Fruit fly (Drosophila melanogaster) whole organism, prepupa: ENCODE results near the gene Agxt.

Experiments used
- Blimp-1 ChIP-seq: fragments of 200-800 bp; sonication (Bioruptor generic); optimal IDR thresholded peaks from 3 replicates; lab custom pipeline; 2017; ENCODE audit warnings: missing biosample characterization, missing genetic modification characterization, mild to moderate bottlenecking, moderate library complexity, missing genetic modification reagents
- CG10631 ChIP-seq: fragments of 200-800 bp; sonication (Bioruptor generic); optimal IDR thresholded peaks from 2 replicates; lab custom pipeline; 2016; ENCODE audit warnings: missing biosample characterization, missing genetic modification characterization
- CG10669 ChIP-seq: fragments of 200-800 bp; sonication (Bioruptor generic); optimal IDR thresholded peaks from 3 replicates; lab custom pipeline; 2018; ENCODE audit warnings: missing biosample characterization, mild to moderate bottlenecking, missing genetic modification characterization, moderate library complexity
- CG11294 ChIP-seq: fragments of 200-800 bp; sonication (Bioruptor generic); IDR thresholded peaks from 2 replicates; pipeline ENCODE4 v1.3.6; 2022; ENCODE audit warnings: missing biosample characterization, missing genetic modification characterization
- CG11902 ChIP-seq: fragments of 200-800 bp; sonication (Bioruptor generic); optimal IDR thresholded peaks from 3 replicates; lab custom pipeline; 2016; ENCODE audit warnings: missing biosample characterization, missing genetic modification characterization
- CG15336 ChIP-seq: fragments of 200-800 bp; sonication (Bioruptor generic); IDR thresholded peaks from 2 replicates; pipeline ENCODE4 v1.3.6; 2022; ENCODE audit warnings: missing biosample characterization, missing genetic modification characterization
- CG1621 ChIP-seq: fragments of 200-800 bp; sonication (Bioruptor generic); optimal IDR thresholded peaks from 3 replicates; lab custom pipeline; 2018; ENCODE audit warnings: missing biosample characterization, mild to moderate bottlenecking, missing genetic modification characterization
- CG16779 ChIP-seq: fragments of 200-800 bp; sonication (Bioruptor generic); optimal IDR thresholded peaks from 3 replicates; lab custom pipeline; 2017; ENCODE audit warnings: missing biosample characterization, mild to moderate bottlenecking, missing genetic modification characterization
- CG31627 ChIP-seq: fragments of 200-800 bp; sonication (Bioruptor generic); optimal IDR thresholded peaks from 3 replicates; lab custom pipeline; 2016; ENCODE audit warnings: missing biosample characterization, missing genetic modification characterization
- CG32006 ChIP-seq: fragments of 200-800 bp; sonication (Bioruptor generic); optimal IDR thresholded peaks from 3 replicates; lab custom pipeline; 2017; ENCODE audit warnings: missing biosample characterization, mild to moderate bottlenecking, missing genetic modification characterization
- CG3919 ChIP-seq: fragments of 200-800 bp; sonication (Bioruptor generic); optimal IDR thresholded peaks from 3 replicates; lab custom pipeline; 2016; ENCODE audit warnings: missing biosample characterization, missing genetic modification characterization
- CG4318 ChIP-seq: fragments of 200-800 bp; sonication (Bioruptor generic); optimal IDR thresholded peaks from 3 replicates; lab custom pipeline; 2017; ENCODE audit warnings: missing biosample characterization, mild to moderate bottlenecking, missing genetic modification characterization
- CG6163 ChIP-seq: fragments of 200-800 bp; sonication (Bioruptor generic); IDR thresholded peaks from 3 replicates; pipeline ENCODE4 v1.3.6; 2022; ENCODE audit warnings: missing biosample characterization, missing genetic modification characterization
- CG6792 ChIP-seq: fragments of 200-800 bp; sonication (Bioruptor generic); optimal IDR thresholded peaks from 3 replicates; lab custom pipeline; 2016; ENCODE audit warnings: missing biosample characterization, missing genetic modification characterization
- CG6808 ChIP-seq: fragments of 200-800 bp; sonication (Bioruptor generic); optimal IDR thresholded peaks from 3 replicates; lab custom pipeline; 2017; ENCODE audit warnings: missing biosample characterization, missing genetic modification characterization, mild to moderate bottlenecking, moderate library complexity, missing genetic modification reagents
- CG6854 ChIP-seq: fragments of 200-800 bp; sonication (Bioruptor generic); optimal IDR thresholded peaks from 2 replicates; lab custom pipeline; 2017; ENCODE audit warnings: missing biosample characterization, mild to moderate bottlenecking, missing genetic modification characterization
- CG7368 ChIP-seq: fragments of 200-800 bp; sonication (Bioruptor generic); optimal IDR thresholded peaks from 3 replicates; lab custom pipeline; 2016; ENCODE audit warnings: missing biosample characterization, missing genetic modification characterization
- CG9139 ChIP-seq: fragments of 200-800 bp; sonication (Bioruptor generic); optimal IDR thresholded peaks from 3 replicates; lab custom pipeline; 2017; ENCODE audit warnings: missing biosample characterization, mild to moderate bottlenecking, missing genetic modification characterization
- Eip75B ChIP-seq: fragments of 200-800 bp; sonication (Bioruptor generic); optimal IDR thresholded peaks from 3 replicates; lab custom pipeline; 2016; ENCODE audit warnings: missing biosample characterization, missing genetic modification characterization
- Eip78C ChIP-seq: fragments of 200-800 bp; sonication (Bioruptor generic); peaks from one replicate; lab custom pipeline; 2016; ENCODE audit warnings: missing biosample characterization, missing genetic modification characterization
- Ets21C ChIP-seq: fragments of 200-800 bp; sonication (Bioruptor generic); optimal IDR thresholded peaks from 3 replicates; lab custom pipeline; 2016; ENCODE audit warnings: missing biosample characterization, missing genetic modification characterization
- Ets96B ChIP-seq: fragments of 200-800 bp; optimal IDR thresholded peaks from 2 replicates; lab custom pipeline; 2019; ENCODE audit warnings: missing biosample characterization, mild to moderate bottlenecking, missing genetic modification characterization, moderate library complexity
- Gug ChIP-seq: fragments of 200-800 bp; sonication (Bioruptor generic); IDR thresholded peaks from 2 replicates; pipeline ENCODE4 v1.3.6; 2022; ENCODE audit warnings: missing biosample characterization, missing genetic modification characterization
- Hr39 ChIP-seq: fragments of 200-800 bp; sonication (Bioruptor generic); optimal IDR thresholded peaks from 2 replicates; lab custom pipeline; 2016; ENCODE audit warnings: missing biosample characterization, missing genetic modification characterization
- Hr4 ChIP-seq: fragments of 200-800 bp; sonication (Bioruptor generic); optimal IDR thresholded peaks from 3 replicates; lab custom pipeline; 2016; ENCODE audit warnings: missing biosample characterization, missing genetic modification characterization
- Lpt ChIP-seq: fragments of 200-800 bp; sonication (Bioruptor generic); optimal IDR thresholded peaks from 3 replicates; lab custom pipeline; 2016; ENCODE audit warnings: missing biosample characterization, missing genetic modification characterization
- Met ChIP-seq: fragments of 200-800 bp; sonication (Bioruptor generic); optimal IDR thresholded peaks from 3 replicates; lab custom pipeline; 2016; ENCODE audit warnings: missing biosample characterization, missing genetic modification characterization
- OdsH ChIP-seq: fragments of 200-800 bp; sonication (Bioruptor generic); optimal IDR thresholded peaks from 3 replicates; lab custom pipeline; 2016; ENCODE audit warnings: missing biosample characterization, missing genetic modification characterization
- Smox ChIP-seq: fragments of 200-800 bp; sonication (Bioruptor generic); optimal IDR thresholded peaks from 3 replicates; lab custom pipeline; 2016; ENCODE audit warnings: missing biosample characterization, missing genetic modification characterization
- Sox102F ChIP-seq: fragments of 200-800 bp; sonication (Bioruptor generic); optimal IDR thresholded peaks from 2 replicates; lab custom pipeline; 2016; ENCODE audit warnings: missing biosample characterization, mild to moderate bottlenecking, missing genetic modification characterization
- Sox14 ChIP-seq: fragments of 200-800 bp; sonication (Bioruptor generic); optimal IDR thresholded peaks from 3 replicates; lab custom pipeline; 2016; ENCODE audit warnings: missing biosample characterization, missing genetic modification characterization
- Sox15 ChIP-seq: fragments of 200-800 bp; sonication (Bioruptor generic); optimal IDR thresholded peaks from 3 replicates; lab custom pipeline; 2016; ENCODE audit warnings: missing biosample characterization, missing genetic modification characterization
- achi ChIP-seq: fragments of 200-800 bp; sonication (Bioruptor generic); optimal IDR thresholded peaks from 3 replicates; lab custom pipeline; 2016; ENCODE audit warnings: missing biosample characterization, missing genetic modification characterization
- cyc ChIP-seq: fragments of 200-800 bp; sonication (Bioruptor generic); optimal IDR thresholded peaks from 3 replicates; lab custom pipeline; 2016; ENCODE audit warnings: missing biosample characterization, missing genetic modification characterization
- dac ChIP-seq: fragments of 200-800 bp; sonication (Bioruptor generic); optimal IDR thresholded peaks from 2 replicates; lab custom pipeline; 2017; ENCODE audit warnings: missing biosample characterization, mild to moderate bottlenecking, missing genetic modification characterization
- dsx ChIP-seq: fragments of 200-800 bp; optimal IDR thresholded peaks from 3 replicates; lab custom pipeline; 2019; ENCODE audit warnings: missing biosample characterization, mild to moderate bottlenecking, missing genetic modification characterization, moderate library complexity; ENCODE audit not compliant: poor library complexity, severe bottlenecking
- fd59A ChIP-seq: fragments of 200-800 bp; sonication (Bioruptor generic); optimal IDR thresholded peaks from 2 replicates; lab custom pipeline; 2017; ENCODE audit warnings: missing biosample characterization, mild to moderate bottlenecking, missing genetic modification characterization, missing genetic modification reagents
- fd85E ChIP-seq: fragments of 200-800 bp; sonication (Bioruptor generic); optimal IDR thresholded peaks from 3 replicates; lab custom pipeline; 2016; ENCODE audit warnings: missing biosample characterization, missing genetic modification characterization
- fkh ChIP-seq: fragments of 200-800 bp; sonication (Bioruptor generic); optimal IDR thresholded peaks from 3 replicates; lab custom pipeline; 2017; ENCODE audit warnings: missing biosample characterization, mild to moderate bottlenecking, missing genetic modification characterization, moderate library complexity
- lz ChIP-seq: fragments of 200-800 bp; sonication (Bioruptor generic); optimal IDR thresholded peaks from 3 replicates; lab custom pipeline; 2016; ENCODE audit warnings: missing biosample characterization, missing genetic modification characterization
- net ChIP-seq: fragments of 200-800 bp; sonication (Bioruptor generic); optimal IDR thresholded peaks from 3 replicates; lab custom pipeline; 2016; ENCODE audit warnings: missing biosample characterization, missing genetic modification characterization
- pdm3 ChIP-seq: fragments of 200-800 bp; sonication (Bioruptor generic); optimal IDR thresholded peaks from 3 replicates; lab custom pipeline; 2016; ENCODE audit warnings: missing biosample characterization, missing genetic modification characterization
- salr ChIP-seq, 2 experiments: fragments of 200-800 bp; sonication (Bioruptor generic); optimal IDR thresholded peaks; 3 replicates each; lab custom pipeline; 2016 to 2018; ENCODE audit warnings: missing biosample characterization in 2 of 2, missing genetic modification characterization in 2 of 2, mild to moderate bottlenecking in 1 of 2
- ss ChIP-seq, 2 experiments: fragments of 200-800 bp; sonication (Bioruptor generic); optimal IDR thresholded peaks; 2 replicates in 1 of 2; 3 replicates in 1 of 2; lab custom pipeline; 2017 to 2018; ENCODE audit warnings: mild to moderate bottlenecking in 2 of 2, missing biosample characterization in 2 of 2, missing genetic modification characterization in 2 of 2, moderate library complexity in 1 of 2
- svp ChIP-seq: fragments of 200-800 bp; sonication (Bioruptor generic); peaks from one replicate; lab custom pipeline; 2016; ENCODE audit warnings: missing biosample characterization, missing genetic modification characterization
- topi ChIP-seq: fragments of 200-800 bp; sonication (Bioruptor generic); optimal IDR thresholded peaks from 3 replicates; lab custom pipeline; 2016; ENCODE audit warnings: missing biosample characterization, missing genetic modification characterization

The Agxt gene

dm6 chrX:6571234-6571915 is 42.6 kb downstream of the Agxt start (continued):
- TF ChIP-seq Sox102F (GFP tag; lab: Kevin White, UChicago) (peak; percentile 69), CG4318 (peak; percentile 90), svp (GFP tag; lab: Kevin White, UChicago) (peak; percentile 91), pdm3 (GFP tag; lab: Kevin White, UChicago) (peak; percentile 71), lz (peak; percentile 72), CG6854 (GFP tag; lab: Kevin White, UChicago) (peak; percentile 68), CG10669 (peak; percentile 74), salr (GFP tag; optimal IDR thresholded peaks at IDR 0.05; lab: Kevin White, UChicago) (peak; percentile 19 to 87), CG9139 (GFP tag; lab: Kevin White, UChicago) (peak; percentile 40), fd59A (GFP tag; lab: Kevin White, UChicago) (peak; percentile 56), Eip75B (GFP tag; lab: Kevin White, UChicago) (peak; percentile 51), CG6808 (GFP tag; lab: Kevin White, UChicago) (peak; percentile 73), Blimp-1 (peak; percentile 60), achi (GFP tag; lab: Kevin White, UChicago) (peak; percentile 88), Smox (GFP tag; lab: Kevin White, UChicago) (peak; percentile 64), CG32006 (peak; percentile 97), Ets21C (GFP tag; lab: Kevin White, UChicago) (peak; percentile 45), CG10631 (GFP tag; lab: Kevin White, UChicago) (peak; percentile 82), CG6163 (GFP tag; lab: Robert Waterston, UW) (peak; percentile 81), dsx (GFP tag; lab: Kevin White, UChicago) (peak; percentile 78), net (peak; percentile 81), cyc (GFP tag; lab: Kevin White, UChicago) (peak; percentile 61), Sox15 (GFP tag; lab: Kevin White, UChicago) (peak; percentile 52), CG6792 (GFP tag; lab: Kevin White, UChicago) (peak; percentile 65), Met (GFP tag; lab: Kevin White, UChicago) (peak; percentile 71), dac (peak; percentile 89), Hr4 (peak; percentile 88), Lpt (peak; percentile 87), CG1621 (tag; lab: Kevin White, UChicago) (peak; percentile 45), CG3919 (GFP tag; lab: Kevin White, UChicago) (peak; percentile 81), CG16779 (tag; lab: Kevin White, UChicago) (peak; percentile 79)

- TF ChIP-seq CG7368 (GFP tag; lab: Kevin White, UChicago) (peak; percentile 13), CG10669 (peak; percentile 3), Ets21C (GFP tag; lab: Kevin White, UChicago) (peak; percentile 19), CG1621 (tag; lab: Kevin White, UChicago) (no peak), fd59A (GFP tag; lab: Kevin White, UChicago) (no peak), OdsH (GFP tag; lab: Kevin White, UChicago) (peak; percentile 18), topi (GFP tag; lab: Kevin White, UChicago) (peak; percentile 58), Sox15 (GFP tag; lab: Kevin White, UChicago) (peak; percentile 38), CG32006 (peak; percentile 63), CG10631 (GFP tag; lab: Kevin White, UChicago) (peak; percentile 29), Eip75B (GFP tag; lab: Kevin White, UChicago) (peak; percentile 24), Smox (GFP tag; lab: Kevin White, UChicago) (peak; percentile 60), CG11902 (GFP tag; lab: Kevin White, UChicago) (no peak), CG6792 (GFP tag; lab: Kevin White, UChicago) (peak; percentile 59), CG9139 (GFP tag; lab: Kevin White, UChicago) (no peak), CG11294 (GFP tag; lab: Robert Waterston, UW) (no peak), dsx (GFP tag; lab: Kevin White, UChicago) (no peak), ss (GFP tag; optimal IDR thresholded peaks at IDR 0.05; lab: Kevin White, UChicago) (peak in 1 of 2 experiments; percentile 11), fkh (GFP tag; lab: Kevin White, UChicago) (no peak), CG16779 (tag; lab: Kevin White, UChicago) (no peak), Hr39 (peak; percentile 20), Eip78C (GFP tag; lab: Kevin White, UChicago) (peak; percentile 87), Hr4 (peak; percentile 19), Ets96B (tag; lab: Kevin White, UChicago) (no peak), Gug (GFP tag; lab: Robert Waterston, UW) (no peak), CG31627 (GFP tag; lab: Kevin White, UChicago) (peak; percentile 46), Sox14 (peak; percentile 41), fd85E (GFP tag; lab: Kevin White, UChicago) (no peak), CG6854 (GFP tag; lab: Kevin White, UChicago) (no peak), pdm3 (GFP tag; lab: Kevin White, UChicago) (peak; percentile 53), lz (peak; percentile 54), CG15336 (GFP tag; lab: Robert Waterston, UW) (peak; percentile 58)
Measured at dm6 chrX:6573799-6574198, 45.1 kb downstream of the Agxt start.
